Worm (Caenorhabditis elegans): ENCODE measurements around the gene smrd-1.
A peak's percentile ranks its signal among the peaks of the same experiment; 100 is the strongest.
"Not testable (repeated sequence)": the region's sequence is repeated elsewhere in the genome, so short reads cannot be mapped to it uniquely, and the experiment has no call there.

smrd-1 gene

ce11 chrIII:10451012-10451411 lies 15.2 kb upstream of the smrd-1 start, which contains the start of gene H04D03.4:
TSS of gene H04D03.4 (minus strand) at chrIII:10451112.
- no peak for TF ChIP-seq nhr-11 (tag; optimal IDR thresholded peaks at IDR 0.05)

DNA sequence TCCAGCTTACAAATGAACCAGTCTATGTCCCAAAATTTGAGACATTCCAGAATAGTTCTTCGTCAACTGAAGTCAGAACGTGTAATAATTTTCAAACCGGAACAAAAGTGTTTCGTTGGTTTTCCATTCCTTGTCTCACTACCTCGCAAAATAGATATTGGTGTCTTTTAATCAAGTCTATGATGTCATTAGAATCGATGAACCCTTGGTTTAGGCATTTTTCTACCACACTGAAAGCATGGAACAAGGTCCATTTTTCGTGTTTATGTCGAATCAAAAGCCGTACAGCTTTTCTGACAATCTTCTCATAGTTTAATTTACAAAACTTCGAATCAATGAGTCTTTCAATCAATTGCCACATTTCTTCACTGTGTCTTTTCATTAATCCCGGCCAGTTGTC lies 10.9 kb upstream of the smrd-1 start, which contains the start of gene H04D03.7:
Gene H04D03.7 (minus strand): TSS at position 101 of the 400 bp plus-strand sequence.
- TF ChIP-seq tbx-2 (tag; optimal IDR thresholded peaks at IDR 0.05) (no peak), mml-1 (tag; optimal IDR thresholded peaks at IDR 0.05) (no peak), nhr-28 (tag; optimal IDR thresholded peaks at IDR 0.05) (no peak), fkh-2 (tag; optimal IDR thresholded peaks at IDR 0.05) (no peak), egl-27 (tag; optimal IDR thresholded peaks at IDR 0.05) (no peak), daf-12 (tag; optimal IDR thresholded peaks at IDR 0.05) (no peak), nhr-25 (tag; optimal IDR thresholded peaks at IDR 0.05) (no peak), lin-15B (tag; optimal IDR thresholded peaks at IDR 0.05) (no peak), nhr-23 (tag; optimal IDR thresholded peaks at IDR 0.05) (no peak), lin-39 (tag; optimal IDR thresholded peaks at IDR 0.05) (no peak), mdl-1 (tag; optimal IDR thresholded peaks at IDR 0.05) (no peak), nhr-67 (tag; optimal IDR thresholded peaks at IDR 0.05) (no peak), ztf-4 (tag; optimal IDR thresholded peaks at IDR 0.05) (no peak), pha-4 (tag; optimal IDR thresholded peaks at IDR 0.05) (no peak), skn-1 (tag; optimal IDR thresholded peaks at IDR 0.05) (no peak), elt-1 (tag; optimal IDR thresholded peaks at IDR 0.05) (no peak), ceh-9 (tag; optimal IDR thresholded peaks at IDR 0.05) (no peak), lsy-12 (tag; optimal IDR thresholded peaks at IDR 0.05) (no peak), ama-1 (optimal IDR thresholded peaks at IDR 0.05) (no peak), ZK546.5 (tag; optimal IDR thresholded peaks at IDR 0.05) (no peak)

ce11 chrIII:10442355-10443140 lies 6.8 kb upstream of the smrd-1 start, which contains the start of the genes H04D03.2 and ecps-2:
TSS of gene H04D03.2 (minus strand) at chrIII:10442405.
TSS of gene ecps-2 (plus strand) at chrIII:10443090.
- no peak for TF ChIP-seq ceh-16 (tag; optimal IDR thresholded peaks at IDR 0.05)
- TF ChIP-seq nhr-23 (tag; optimal IDR thresholded peaks at IDR 0.05): no peak
- no peak for TF ChIP-seq nhr-12 (tag; optimal IDR thresholded peaks at IDR 0.05)
- TF ChIP-seq fkh-2 (tag; optimal IDR thresholded peaks at IDR 0.05): no peak
- no peak for TF ChIP-seq nhr-67 (tag; optimal IDR thresholded peaks at IDR 0.05)
- TF ChIP-seq jun-1 (tag; optimal IDR thresholded peaks at IDR 0.05): no peak
- TF ChIP-seq nhr-237 (tag; optimal IDR thresholded peaks at IDR 0.05): no peak
- TF ChIP-seq nhr-77 (tag; optimal IDR thresholded peaks at IDR 0.05): no peak
- no peak for TF ChIP-seq lsy-12 (tag; optimal IDR thresholded peaks at IDR 0.05)
- TF ChIP-seq mdl-1 (tag; optimal IDR thresholded peaks at IDR 0.05): no peak

ce11 chrIII:10438780-10439179 lies 3.0 kb upstream of the smrd-1 start, which contains the start of gene H04D03.6:
TSS of gene H04D03.6 (minus strand) at chrIII:10438880.
- not testable (repeated sequence) for TF ChIP-seq zag-1, eor-1, snpc-4 (tag; optimal IDR thresholded peaks at IDR 0.05)

DNA sequence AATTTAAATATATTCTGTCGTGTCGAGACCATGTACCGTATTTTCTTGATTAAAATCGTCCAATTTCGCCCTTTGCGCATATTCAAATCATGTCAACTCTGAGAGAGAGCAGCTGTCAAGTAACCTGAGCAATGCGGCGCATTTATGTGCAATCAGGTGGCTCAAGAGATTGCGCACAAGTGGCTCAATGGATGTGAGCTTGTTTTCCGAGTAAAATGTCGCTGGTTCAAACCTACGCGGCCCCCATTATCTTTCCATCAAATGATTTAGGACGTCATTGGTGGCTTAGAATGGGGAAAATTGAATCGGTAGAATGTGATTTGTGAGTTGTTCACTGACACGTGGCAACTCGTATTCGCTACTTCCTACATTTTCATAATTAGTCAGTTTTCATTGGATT lies 3.7 kb downstream of the smrd-1 start:
- TF ChIP-seq lin-15B (tag; optimal IDR thresholded peaks at IDR 0.05) (peak; percentile 12), lin-39 (tag; optimal IDR thresholded peaks at IDR 0.05) (peak; percentile 90), nfya-1 (tag; optimal IDR thresholded peaks at IDR 0.05; ENCODE audit: insufficient read depth) (peak; percentile 33), tbx-2 (tag; optimal IDR thresholded peaks at IDR 0.05) (no peak)

ce11 chrIII:10427882-10428281 lies 7.9 kb downstream of the smrd-1 start, which contains the start of gene prp-3:
TSS of gene prp-3 (minus strand) at chrIII:10427982.
- TF ChIP-seq nhr-25 (tag; optimal IDR thresholded peaks at IDR 0.05) (no peak), lin-39 (tag; optimal IDR thresholded peaks at IDR 0.05) (no peak), elt-3 (tag; optimal IDR thresholded peaks at IDR 0.05) (no peak), nhr-76 (tag; optimal IDR thresholded peaks at IDR 0.05) (no peak), eor-1 (tag; optimal IDR thresholded peaks at IDR 0.05) (no peak), nhr-28 (tag; optimal IDR thresholded peaks at IDR 0.05) (no peak), nfya-1 (tag; optimal IDR thresholded peaks at IDR 0.05; ENCODE audit: insufficient read depth) (no peak), nhr-12 (tag; optimal IDR thresholded peaks at IDR 0.05) (no peak)
